Worm (Caenorhabditis elegans): ENCODE data around the gene mrps-18A.

ce11 chrIII:8369172-8369571, 37.5 kb upstream of the mrps-18A start:
- TF ChIP-seq F13C5.2 (tag; optimal IDR thresholded peaks at IDR 0.05): no peak
- TF ChIP-seq ama-1 (optimal IDR thresholded peaks at IDR 0.05): no peak
- no peak for TF ChIP-seq ets-7 (tag; optimal IDR thresholded peaks at IDR 0.05)
- TF ChIP-seq pes-1 (GFP tag; IDR thresholded peaks at IDR 0.05): no peak
- TF ChIP-seq hnd-1 (tag; optimal IDR thresholded peaks at IDR 0.05): no peak
- TF ChIP-seq tbx-11 (GFP tag; IDR thresholded peaks at IDR 0.05): no peak
- TF ChIP-seq tra-4 (tag; optimal IDR thresholded peaks at IDR 0.05): no peak
- TF ChIP-seq ceh-36 (tag; optimal IDR thresholded peaks at IDR 0.05): no peak
- no peak for TF ChIP-seq tbx-37 (GFP tag; conservative IDR thresholded peaks at IDR 0.05)
